Worm (Caenorhabditis elegans): ENCODE data around the gene ZK792.4.

ZK792.4 gene

DNA sequence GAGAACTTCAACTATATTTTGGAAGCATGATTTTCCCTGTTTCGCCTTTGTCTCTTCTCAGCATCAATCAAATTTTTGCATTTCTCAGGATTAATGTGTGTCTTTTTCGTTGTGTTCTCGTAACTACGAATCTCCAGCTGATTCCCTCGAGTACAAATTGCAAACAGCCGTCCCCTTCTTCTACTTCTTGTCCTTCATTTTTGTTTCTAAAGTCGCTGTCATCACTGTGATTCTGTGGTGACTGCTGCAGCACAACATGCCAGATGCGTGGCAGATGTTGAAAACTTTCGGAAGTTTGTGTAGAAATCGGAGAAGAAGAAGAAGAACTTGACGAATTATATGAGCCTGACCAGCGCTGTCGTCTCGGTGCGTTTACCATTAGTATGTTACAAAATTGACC lies 31.5 kb upstream of the ZK792.4 start:
- TF ChIP-seq gei-17 (GFP tag; optimal IDR thresholded peaks at IDR 0.05) (no peak), snpc-3.4 (tag; optimal IDR thresholded peaks at IDR 0.05) (no peak), ztf-3 (GFP tag; optimal IDR thresholded peaks at IDR 0.05) (no peak), zim-3 (tag; optimal IDR thresholded peaks at IDR 0.05) (no peak), B0035.1 (tag; optimal IDR thresholded peaks at IDR 0.05) (no peak), pha-4 (tag; optimal IDR thresholded peaks at IDR 0.05) (no peak), Y95B8A.8 (GFP tag; IDR thresholded peaks at IDR 0.05) (no peak), Y53F4B.3 (GFP tag; IDR thresholded peaks at IDR 0.05) (no peak), C06A6.2 (GFP tag; conservative IDR thresholded peaks at IDR 0.05) (no peak)

DNA sequence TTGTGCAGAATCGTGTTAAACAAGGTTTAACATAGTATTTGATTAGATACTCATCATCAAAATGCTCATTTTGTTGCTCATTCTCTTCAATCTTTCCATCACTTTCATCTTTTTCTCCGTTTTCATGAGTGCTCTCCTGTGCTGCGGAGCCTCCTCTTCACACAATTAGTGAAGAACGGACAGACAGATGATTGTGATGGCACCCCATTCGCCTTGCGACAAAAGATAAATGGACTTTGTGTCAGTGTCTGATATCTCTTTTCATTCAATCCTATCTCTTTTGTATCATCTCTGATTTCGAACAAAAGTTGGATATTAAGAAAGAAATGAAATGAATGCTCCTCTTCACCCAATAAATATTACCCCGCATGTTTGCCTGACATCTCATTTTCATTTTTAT lies 28.5 kb upstream of the ZK792.4 start:
- TF ChIP-seq ceh-100 (GFP tag; IDR thresholded peaks at IDR 0.05) (no peak), ztf-22 (GFP tag; optimal IDR thresholded peaks at IDR 0.05) (no peak), nfya-1 (tag; optimal IDR thresholded peaks at IDR 0.05; ENCODE audit: borderline replicate concordance, insufficient read depth) (no peak), Y95B8A.8 (GFP tag; IDR thresholded peaks at IDR 0.05) (no peak), lin-26 (GFP tag; IDR thresholded peaks at IDR 0.05) (no peak), lin-35 (GFP tag; optimal IDR thresholded peaks at IDR 0.05) (no peak), tbp1 (GFP tag; optimal IDR thresholded peaks at IDR 0.05) (no peak), mxl-1 (tag; optimal IDR thresholded peaks at IDR 0.05) (no peak), F39B2.1 (GFP tag; IDR thresholded peaks at IDR 0.05) (no peak), ztf-25 (GFP tag; IDR thresholded peaks at IDR 0.05) (no peak), F37B4.10 (GFP tag; IDR thresholded peaks at IDR 0.05) (no peak), athp-1 (tag; optimal IDR thresholded peaks at IDR 0.05) (no peak), hrde-1 (tag; optimal IDR thresholded peaks at IDR 0.05; ENCODE audit: borderline replicate concordance) (no peak), C06A6.2 (GFP tag; conservative IDR thresholded peaks at IDR 0.05) (no peak), dox-1 (GFP tag; IDR thresholded peaks at IDR 0.05) (no peak), gei-17 (GFP tag; optimal IDR thresholded peaks at IDR 0.05) (no peak), mes-4 (tag; optimal IDR thresholded peaks at IDR 0.05) (no peak), bed-2 (GFP tag; IDR thresholded peaks at IDR 0.05) (no peak)

DNA sequence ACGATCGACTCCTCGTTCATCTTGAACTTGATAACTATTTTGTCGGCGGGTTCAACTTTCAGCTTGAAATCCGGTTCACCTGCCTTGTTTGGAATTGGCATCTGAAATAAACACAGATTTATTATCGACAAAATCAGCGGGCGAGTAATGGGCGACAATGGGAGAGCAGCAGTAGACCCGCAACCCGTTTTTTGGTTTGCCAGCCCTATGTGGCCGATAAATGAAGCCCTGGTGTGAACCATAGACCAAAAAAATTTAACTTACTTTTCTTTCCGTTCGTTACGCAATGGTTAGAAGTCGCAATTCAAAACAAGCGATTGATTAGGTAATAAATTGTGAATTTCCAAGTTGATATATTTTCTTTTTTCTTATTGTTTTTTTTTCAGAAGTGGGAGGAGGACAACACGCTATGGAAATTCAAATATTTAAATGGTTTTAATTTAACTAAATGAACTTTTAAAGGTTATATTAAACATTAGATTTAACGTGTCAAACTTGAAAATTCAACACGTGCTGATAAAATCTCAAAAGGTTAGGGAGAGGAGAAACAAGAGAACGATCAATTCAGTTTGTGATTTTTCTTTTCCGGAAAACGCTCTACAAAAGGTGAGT lies 22.0 kb upstream of the ZK792.4 start, which contains the start of the genes T22B3.3 and alg-3:
TSS of gene T22B3.3 (minus strand) at position 101 of the 612 bp plus-strand sequence.
TSS of gene alg-3 (plus strand) at position 562 of the 612 bp plus-strand sequence.
- TF ChIP-seq ztf-3 (GFP tag; optimal IDR thresholded peaks at IDR 0.05) (no peak), snpc-1.3 (tag; optimal IDR thresholded peaks at IDR 0.05; ENCODE audit: insufficient read depth) (no peak), die-1 (tag; optimal IDR thresholded peaks at IDR 0.05) (no peak), F57A8.1 (GFP tag; optimal IDR thresholded peaks at IDR 0.05) (no peak), zfh-2 (GFP tag; conservative IDR thresholded peaks at IDR 0.05) (no peak)

DNA sequence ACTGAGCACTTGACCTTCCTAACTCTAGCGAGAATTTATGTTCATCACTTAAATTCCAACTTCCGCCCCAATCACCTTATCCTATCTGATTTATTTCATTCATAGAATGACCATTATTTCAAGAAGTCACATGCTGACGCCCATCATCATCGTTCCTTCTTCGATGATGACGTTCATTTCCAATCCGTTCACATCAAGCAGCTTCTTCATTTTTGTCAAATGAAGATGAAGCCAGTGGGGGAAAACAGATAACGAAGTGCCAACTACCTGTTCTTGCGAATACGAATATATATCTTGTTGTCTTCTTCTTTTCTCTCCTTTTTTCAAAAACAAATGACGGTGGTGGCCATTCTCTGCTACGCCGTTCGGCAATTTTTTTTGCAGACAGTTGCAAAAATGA lies 20.1 kb upstream of the ZK792.4 start:
- TF ChIP-seq nfya-1 (tag; optimal IDR thresholded peaks at IDR 0.05; ENCODE audit: borderline replicate concordance, insufficient read depth): no peak
- TF ChIP-seq ceh-100 (GFP tag; IDR thresholded peaks at IDR 0.05): no peak
- TF ChIP-seq nfya-2 (GFP tag; IDR thresholded peaks at IDR 0.05): no peak
- TF ChIP-seq aptf-3 (GFP tag; IDR thresholded peaks at IDR 0.05): no peak
- no peak for TF ChIP-seq C06A6.2 (GFP tag; conservative IDR thresholded peaks at IDR 0.05)
- TF ChIP-seq atf-7 (tag; optimal IDR thresholded peaks at IDR 0.05): no peak
- TF ChIP-seq pbrm-1 (GFP tag; IDR thresholded peaks at IDR 0.05): no peak
- no peak for TF ChIP-seq hsf-1 (GFP tag; IDR thresholded peaks at IDR 0.05)
- TF ChIP-seq F10E7.11 (tag; optimal IDR thresholded peaks at IDR 0.05): no peak
- no peak for TF ChIP-seq rec-8 (tag; optimal IDR thresholded peaks at IDR 0.05)
- TF ChIP-seq xnd-1 (tag; optimal IDR thresholded peaks at IDR 0.05): no peak

Measured in whole organism, young adult.